Fruit fly (Drosophila melanogaster): ENCODE measurements around the gene ck.

DNA sequence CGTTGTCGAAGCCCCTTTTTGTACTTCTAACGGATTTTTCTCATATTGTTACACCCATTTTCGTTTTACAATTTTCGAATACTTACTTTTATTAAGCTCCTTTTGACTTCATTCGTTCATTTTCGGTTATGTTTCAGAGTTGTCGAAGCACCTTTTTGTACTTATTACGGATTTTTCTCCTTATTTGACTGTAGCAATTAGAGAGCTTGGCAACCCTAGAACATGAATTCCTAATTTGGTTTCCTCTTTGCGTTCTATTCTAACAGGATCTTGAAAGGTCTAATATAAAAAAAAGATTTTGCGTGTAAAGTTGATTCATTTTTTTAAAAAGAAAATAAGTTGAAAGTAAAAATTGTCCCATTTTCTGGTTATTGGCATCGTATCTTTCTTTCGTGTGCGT lies 4.4 kb upstream of the ck start:
- TF ChIP-seq CG8478 (optimal IDR thresholded peaks at IDR 0.05), result no peak
- no peak for TF ChIP-seq CTCF (optimal IDR thresholded peaks at IDR 0.05)
